Worm (Caenorhabditis elegans) whole organism, early embryonic: ENCODE data around the gene F21D12.2.

Source experiments
- ceh-36 ChIP-seq: sonication (generic microtip); optimal IDR thresholded peaks from 2 replicates; lab custom pipeline; 2016; ENCODE audit warnings: missing genetic modification characterization, inconsistent platforms, missing compliant biosample characterization
- hnd-1 ChIP-seq: sonication (generic microtip); optimal IDR thresholded peaks from 2 replicates; lab custom pipeline; 2016; ENCODE audit warnings: missing genetic modification characterization, missing compliant biosample characterization

DNA sequence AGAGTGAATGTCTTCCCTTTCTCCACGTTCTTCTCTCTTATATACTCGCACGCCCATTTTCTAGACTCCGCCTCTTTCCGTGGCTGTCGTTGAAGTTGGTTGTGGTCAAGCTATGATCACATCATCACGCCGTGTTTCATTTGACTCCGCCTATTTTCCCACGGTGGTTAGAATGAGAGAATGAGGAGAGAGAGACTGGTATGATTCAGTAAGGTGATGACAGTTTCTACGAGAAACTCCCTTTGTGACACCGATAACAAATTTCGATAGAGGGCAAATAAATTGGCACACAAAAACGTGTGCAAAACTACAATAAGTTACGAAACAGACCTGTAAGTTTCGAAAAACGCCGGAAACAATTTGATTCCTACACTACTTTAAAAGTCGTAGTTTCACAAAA lies 37.0 kb upstream of the F21D12.2 start:
- TF ChIP-seq ceh-36 (tag; lab: Kevin White, UChicago) (no peak), hnd-1 (no peak)
